Worm (Caenorhabditis elegans): ENCODE data around the gene Y62H9A.14.

DNA sequence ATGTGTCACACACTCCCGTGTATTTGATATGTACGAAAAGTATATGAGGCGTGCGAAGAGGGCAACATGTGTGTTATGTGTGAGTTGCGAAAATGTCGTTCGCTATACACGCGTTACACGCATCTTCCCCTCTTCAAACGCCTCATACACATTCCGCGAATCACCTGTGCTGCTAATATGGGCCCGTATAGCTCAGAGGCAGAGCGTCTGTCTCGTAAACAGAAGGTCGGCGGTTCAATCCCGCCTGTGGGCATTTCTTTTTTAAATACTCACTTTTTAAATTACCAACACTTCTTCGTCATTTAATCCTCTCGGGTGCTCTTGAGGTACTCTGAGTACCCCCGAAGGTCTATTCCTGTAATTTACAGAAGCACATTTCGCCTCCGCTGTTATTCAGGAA, 12.5 kb downstream of the Y62H9A.14 start:
- TF ChIP-seq ztf-18 (tag; optimal IDR thresholded peaks at IDR 0.05) (peak; percentile 58), Y53F4B.3 (GFP tag; IDR thresholded peaks at IDR 0.05) (0 out of 2 replicates have a peak, but pooled peaks have one; percentile 26), lin-40 (tag; optimal IDR thresholded peaks at IDR 0.05) (no peak), snpc-4 (GFP tag; optimal IDR thresholded peaks at IDR 0.05) (peak; percentile 39), snpc-4 (tag; optimal IDR thresholded peaks at IDR 0.05) (peak in 2 of 4 experiments; percentile 56 to 70), efl-1 (GFP tag; optimal IDR thresholded peaks at IDR 0.05) (no peak), rpc-1 (optimal IDR thresholded peaks at IDR 0.05) (peak; percentile 71), rpc-1 (tag; optimal IDR thresholded peaks at IDR 0.05) (peak; percentile 93), cebp-1 (GFP tag; IDR thresholded peaks at IDR 0.05) (0 out of 2 replicates have a peak, but pooled peaks have one; percentile 30), cebp-1 (tag; optimal IDR thresholded peaks at IDR 0.05) (no peak), dpl-1 (GFP tag; optimal IDR thresholded peaks at IDR 0.05) (no peak)

Measured in whole organism, young adult.